Worm (Caenorhabditis elegans): ENCODE results near the gene C50B8.5.

DNA sequence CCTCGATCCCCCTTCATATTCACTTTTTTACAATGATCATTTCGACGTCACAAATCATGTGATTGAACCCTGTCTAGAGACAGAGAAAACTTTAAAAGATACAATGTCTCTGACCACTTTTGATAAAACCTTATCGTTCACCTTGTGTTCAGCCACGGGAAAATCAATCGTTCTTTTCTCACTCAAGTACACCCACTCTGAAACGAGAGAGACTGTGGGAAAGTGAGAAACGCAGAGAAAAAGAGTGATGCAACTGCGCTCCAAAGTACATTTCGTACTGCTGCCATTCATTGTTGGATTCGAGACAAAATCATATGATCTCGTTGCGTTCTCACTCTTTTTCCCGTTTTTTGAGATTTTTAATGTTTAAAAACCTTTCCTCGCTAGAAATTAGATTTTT is 15.6 kb upstream of the C50B8.5 start:
- no peak for TF ChIP-seq ceh-6 (GFP tag; optimal IDR thresholded peaks at IDR 0.05)
- no peak for TF ChIP-seq fkh-10 (GFP tag; optimal IDR thresholded peaks at IDR 0.05)
